Worm (Caenorhabditis elegans): ENCODE measurements around the gene H18N23.2.

ce11 chrX:17676679-17677078 is 36.0 kb upstream of the H18N23.2 start:
- no peak for TF ChIP-seq lin-39 (tag; optimal IDR thresholded peaks at IDR 0.05)
- TF ChIP-seq nhr-12 (tag; optimal IDR thresholded peaks at IDR 0.05): no peak
- no peak for TF ChIP-seq nhr-23 (tag; optimal IDR thresholded peaks at IDR 0.05)
- no peak for TF ChIP-seq ceh-16 (tag; optimal IDR thresholded peaks at IDR 0.05)
- TF ChIP-seq elt-3 (tag; optimal IDR thresholded peaks at IDR 0.05): no peak
- no peak for TF ChIP-seq snpc-4 (tag; optimal IDR thresholded peaks at IDR 0.05)
- TF ChIP-seq nhr-77 (tag; optimal IDR thresholded peaks at IDR 0.05): no peak
- TF ChIP-seq ama-1 (optimal IDR thresholded peaks at IDR 0.05): no peak
- TF ChIP-seq lin-11 (tag; optimal IDR thresholded peaks at IDR 0.05): no peak

Data from whole organism, L2 larva.